Fruit fly (Drosophila melanogaster): ENCODE results near the gene mew.

mew gene

DNA sequence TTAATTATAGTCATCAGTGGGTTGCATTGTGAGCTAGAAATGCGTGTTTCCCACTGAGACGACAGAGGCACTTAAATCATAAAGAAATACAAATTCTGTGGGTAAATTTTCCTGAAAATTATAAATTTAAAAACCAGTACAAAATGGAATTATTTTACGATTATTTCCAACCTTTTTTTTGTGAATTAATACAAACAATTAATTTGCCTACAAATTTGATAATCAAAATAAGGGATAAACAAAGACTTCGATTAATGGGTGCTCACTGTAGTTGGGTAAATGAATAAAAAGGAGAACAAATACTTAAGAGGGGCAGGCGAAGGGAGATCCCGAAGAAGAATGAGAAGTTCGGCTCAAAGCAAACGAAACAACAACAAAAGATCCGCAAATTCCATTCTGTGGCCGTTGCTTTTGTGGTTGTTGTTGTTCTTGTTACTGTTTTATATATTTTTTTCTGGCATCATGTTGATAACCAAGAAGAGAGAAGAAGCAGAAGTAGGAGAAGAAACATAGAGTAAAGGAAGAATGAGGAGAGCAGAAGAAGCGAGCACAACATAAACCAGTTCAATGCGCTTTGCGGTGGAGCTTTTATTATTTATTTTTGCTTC, 25.8 kb upstream of the mew start:
- TF ChIP-seq fd102C (GFP tag; optimal IDR thresholded peaks at IDR 0.05) (no peak), gro (GFP tag; optimal IDR thresholded peaks at IDR 0.05) (no peak), CG2120 (GFP tag; optimal IDR thresholded peaks at IDR 0.05) (peak; percentile 32), CG4854 (GFP tag; optimal IDR thresholded peaks at IDR 0.05) (no peak), grau (tag; optimal IDR thresholded peaks at IDR 0.05) (peak; percentile 89), CG1603 (tag; optimal IDR thresholded peaks at IDR 0.05) (no peak), sd (tag; optimal IDR thresholded peaks at IDR 0.05) (peak; percentile 35), CG30403 (GFP tag; optimal IDR thresholded peaks at IDR 0.05) (peak; percentile 14), row (GFP tag; IDR thresholded peaks at IDR 0.05) (peak; percentile 35; the same call in 1 of the 3 replicates), CG4360 (GFP tag; IDR thresholded peaks at IDR 0.05) (peak; percentile 73), CG17186 (GFP tag; optimal IDR thresholded peaks at IDR 0.05) (no peak), gsb-n (tag; optimal IDR thresholded peaks at IDR 0.05) (no peak), slbo (GFP tag; IDR thresholded peaks at IDR 0.05) (peak; percentile 27; the same call in 1 of the 2 replicates), Fer1 (GFP tag; optimal IDR thresholded peaks at IDR 0.05) (no peak), corto (GFP tag; optimal IDR thresholded peaks at IDR 0.05) (peak; percentile 27), CG11504 (tag; optimal IDR thresholded peaks at IDR 0.05) (peak; percentile 58), psq (GFP tag; optimal IDR thresholded peaks at IDR 0.05) (peak; percentile 55), sens (GFP tag) (peak; percentile 48), CG10321 (GFP tag; IDR thresholded peaks at IDR 0.05) (0 out of 2 replicates have a peak, but pooled peaks have one; percentile 30), unpg (GFP tag; optimal IDR thresholded peaks at IDR 0.05) (peak; percentile 5), CG4404 (GFP tag; IDR thresholded peaks at IDR 0.05) (no peak), sisA (GFP tag; IDR thresholded peaks at IDR 0.05) (no peak)

DNA sequence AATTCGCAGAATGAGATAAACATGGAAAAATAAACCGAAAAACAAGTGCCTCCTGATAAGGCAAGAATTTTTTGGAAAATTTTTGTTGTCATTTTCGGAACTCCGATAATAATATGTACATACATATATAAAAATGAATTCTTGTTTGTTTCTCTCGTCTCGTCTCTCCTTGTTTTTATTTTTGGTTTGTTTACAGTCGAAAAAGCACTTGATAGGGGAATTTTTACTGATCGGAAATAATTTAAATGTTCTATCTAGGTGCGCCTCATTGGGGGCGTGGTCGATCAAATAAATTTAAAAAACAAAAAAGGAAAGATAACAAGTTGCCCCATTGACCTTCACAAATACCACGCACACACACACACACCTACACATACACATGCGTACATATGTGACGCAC, 24.4 kb upstream of the mew start:
- TF ChIP-seq Atf6 (GFP tag; IDR thresholded peaks at IDR 0.05) (no peak), CG34376 (GFP tag; optimal IDR thresholded peaks at IDR 0.05) (peak; percentile 15), Trl (optimal IDR thresholded peaks at IDR 0.05) (no peak), Trl (GFP tag; optimal IDR thresholded peaks at IDR 0.05) (no peak), sd (tag; optimal IDR thresholded peaks at IDR 0.05) (peak; percentile 66), cg (GFP tag; optimal IDR thresholded peaks at IDR 0.05) (peak; percentile 22)

DNA sequence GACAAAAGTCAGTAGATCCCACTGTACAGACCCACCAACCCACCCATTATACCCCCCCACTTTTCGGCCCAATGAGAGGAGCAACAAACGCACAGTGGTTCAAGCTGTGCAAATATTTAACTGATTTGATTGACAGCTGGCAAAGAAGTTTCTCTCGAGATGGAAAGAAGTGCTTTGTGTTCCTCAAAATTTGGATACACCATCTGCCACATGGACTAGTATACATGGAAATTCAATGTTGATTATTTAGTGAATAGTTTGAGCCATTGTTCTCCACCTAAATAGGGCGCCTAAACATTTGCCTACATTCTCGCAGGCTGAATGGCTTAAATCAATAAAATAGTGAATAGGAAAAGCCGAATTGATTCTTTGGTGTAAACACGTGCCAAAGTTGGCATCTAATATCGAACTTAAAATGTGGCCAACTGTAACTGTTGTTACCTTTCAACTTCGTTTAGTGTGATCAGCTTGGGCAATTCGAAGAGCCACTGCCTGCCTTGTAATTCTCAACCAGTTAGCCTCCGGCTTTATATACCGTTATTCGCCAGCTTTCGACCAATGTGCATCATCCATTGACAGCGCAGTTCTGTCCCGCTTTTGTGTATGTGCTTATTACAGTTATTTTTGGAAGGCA, 23.1 kb upstream of the mew start:
- TF ChIP-seq CG12071 (GFP tag; optimal IDR thresholded peaks at IDR 0.05) (no peak), ab (GFP tag; optimal IDR thresholded peaks at IDR 0.05) (no peak), CG11093 (GFP tag; IDR thresholded peaks at IDR 0.05) (no peak), CG16863 (GFP tag; optimal IDR thresholded peaks at IDR 0.05) (no peak), CG7556 (GFP tag; optimal IDR thresholded peaks at IDR 0.05) (peak; percentile 6), CG3163 (GFP tag; optimal IDR thresholded peaks at IDR 0.05) (no peak), CG15479 (GFP tag; optimal IDR thresholded peaks at IDR 0.05) (no peak), psq (GFP tag; optimal IDR thresholded peaks at IDR 0.05) (no peak), fd102C (GFP tag; optimal IDR thresholded peaks at IDR 0.05) (no peak), NfI (GFP tag; optimal IDR thresholded peaks at IDR 0.05) (no peak), CG31388 (GFP tag; optimal IDR thresholded peaks at IDR 0.05) (no peak), mld (GFP tag; IDR thresholded peaks at IDR 0.05; ENCODE audit: partially characterized antibody) (no peak), dimm (GFP tag; IDR thresholded peaks at IDR 0.05) (no peak), peb (GFP tag; IDR thresholded peaks at IDR 0.05) (no peak), Hr39 (optimal IDR thresholded peaks at IDR 0.05) (no peak), Fer1 (GFP tag; optimal IDR thresholded peaks at IDR 0.05) (peak; percentile 16), rib (GFP tag; IDR thresholded peaks at IDR 0.05) (no peak), CG2678 (tag; optimal IDR thresholded peaks at IDR 0.05) (no peak), CG14014 (GFP tag; IDR thresholded peaks at IDR 0.05) (no peak), CG30403 (GFP tag; optimal IDR thresholded peaks at IDR 0.05) (no peak), CG17912 (GFP tag; optimal IDR thresholded peaks at IDR 0.05) (no peak), CG12299 (tag; optimal IDR thresholded peaks at IDR 0.05) (no peak), hbn (GFP tag; IDR thresholded peaks at IDR 0.05; ENCODE audit: partially characterized antibody) (no peak), Meics (GFP tag; optimal IDR thresholded peaks at IDR 0.05) (peak; percentile 3), Gug (GFP tag; IDR thresholded peaks at IDR 0.05) (no peak), repo (GFP tag; optimal IDR thresholded peaks at IDR 0.05) (no peak)
